Fruit fly (Drosophila melanogaster) whole organism, wandering third instar larva: ENCODE results near the gene CG3552.

Experiments used
- Abd-B ChIP-seq: fragments of >200 bp; optimal IDR thresholded peaks from 2 replicates; lab custom pipeline; 2017; ENCODE audit warnings: missing biosample characterization, missing genetic modification characterization
- CG32264 ChIP-seq: fragments of 200-800 bp; sonication (Bioruptor generic); optimal IDR thresholded peaks from 2 replicates; lab custom pipeline; 2016; ENCODE audit warnings: missing biosample characterization, missing genetic modification characterization
- Dfd ChIP-seq: fragments of >200 bp; optimal IDR thresholded peaks from 2 replicates; lab custom pipeline; 2017; ENCODE audit warnings: missing biosample characterization, missing genetic modification characterization
- HLH106 ChIP-seq: fragments of 200-800 bp; optimal IDR thresholded peaks from 3 replicates; lab custom pipeline; 2019; ENCODE audit warnings: missing biosample characterization, mild to moderate bottlenecking, missing genetic modification characterization, moderate library complexity
- Jra ChIP-seq: sonication (Bioruptor generic); optimal IDR thresholded peaks from 2 replicates; lab custom pipeline; 2016; ENCODE audit warnings: missing biosample characterization, missing genetic modification characterization
- Myc ChIP-seq: fragments of >200 bp; optimal IDR thresholded peaks from 2 replicates; lab custom pipeline; 2017
- OdsH ChIP-seq: fragments of 200-800 bp; sonication (Bioruptor generic); optimal IDR thresholded peaks from 2 replicates; lab custom pipeline; 2016; ENCODE audit warnings: missing biosample characterization, mild to moderate bottlenecking, missing genetic modification characterization
- dsf ChIP-seq: sonication (Bioruptor generic); optimal IDR thresholded peaks from 2 replicates; lab custom pipeline; 2016; ENCODE audit warnings: missing biosample characterization, missing genetic modification characterization, borderline replicate concordance
- h ChIP-seq: fragments of 200-800 bp; sonication (Bioruptor generic); optimal IDR thresholded peaks from 3 replicates; lab custom pipeline; 2016; ENCODE audit warnings: missing biosample characterization, mild to moderate bottlenecking, missing genetic modification characterization
- jim ChIP-seq: fragments of 175-275, 200-325 bp; sonication (Bioruptor generic); optimal IDR thresholded peaks from 2 replicates; lab custom pipeline; 2016; ENCODE audit warnings: missing biosample characterization, mild to moderate bottlenecking, missing genetic modification characterization
- lola ChIP-seq: fragments of >200 bp; optimal IDR thresholded peaks from 2 replicates; lab custom pipeline; 2017; ENCODE audit warnings: missing biosample characterization, missing genetic modification characterization
- rgr ChIP-seq: fragments of 200-800 bp; sonication (Bioruptor generic); optimal IDR thresholded peaks from 3 replicates; lab custom pipeline; 2016; ENCODE audit warnings: missing biosample characterization, mild to moderate bottlenecking, missing genetic modification characterization
- sv ChIP-seq: fragments of 200-800 bp; sonication (Bioruptor generic); optimal IDR thresholded peaks from 3 replicates; lab custom pipeline; 2016; ENCODE audit warnings: missing biosample characterization, missing genetic modification characterization

dm6 chr3L:9490432-9490831 lies 34.3 kb downstream of the CG3552 start:
- TF ChIP-seq Jra, result no peak
- no peak for TF ChIP-seq lola (GFP tag; lab: Kevin White, UChicago)
- TF ChIP-seq Dfd, result no peak
- TF ChIP-seq rgr (GFP tag; lab: Kevin White, UChicago), result no peak
- TF ChIP-seq CG32264 (GFP tag; lab: Kevin White, UChicago), result no peak
- no peak for TF ChIP-seq sv (GFP tag; lab: Kevin White, UChicago)
- TF ChIP-seq h, result no peak
- TF ChIP-seq HLH106 (tag; lab: Kevin White, UChicago), result no peak
- TF ChIP-seq Abd-B (GFP tag; lab: Kevin White, UChicago), result no peak
- TF ChIP-seq dsf (GFP tag; lab: Kevin White, UChicago), result no peak
- no peak for TF ChIP-seq OdsH
- TF ChIP-seq jim, result no peak
- TF ChIP-seq Myc, result no peak
